Fruit fly (Drosophila melanogaster): ENCODE data around the gene Ets96B.

Gene Ets96B

DNA sequence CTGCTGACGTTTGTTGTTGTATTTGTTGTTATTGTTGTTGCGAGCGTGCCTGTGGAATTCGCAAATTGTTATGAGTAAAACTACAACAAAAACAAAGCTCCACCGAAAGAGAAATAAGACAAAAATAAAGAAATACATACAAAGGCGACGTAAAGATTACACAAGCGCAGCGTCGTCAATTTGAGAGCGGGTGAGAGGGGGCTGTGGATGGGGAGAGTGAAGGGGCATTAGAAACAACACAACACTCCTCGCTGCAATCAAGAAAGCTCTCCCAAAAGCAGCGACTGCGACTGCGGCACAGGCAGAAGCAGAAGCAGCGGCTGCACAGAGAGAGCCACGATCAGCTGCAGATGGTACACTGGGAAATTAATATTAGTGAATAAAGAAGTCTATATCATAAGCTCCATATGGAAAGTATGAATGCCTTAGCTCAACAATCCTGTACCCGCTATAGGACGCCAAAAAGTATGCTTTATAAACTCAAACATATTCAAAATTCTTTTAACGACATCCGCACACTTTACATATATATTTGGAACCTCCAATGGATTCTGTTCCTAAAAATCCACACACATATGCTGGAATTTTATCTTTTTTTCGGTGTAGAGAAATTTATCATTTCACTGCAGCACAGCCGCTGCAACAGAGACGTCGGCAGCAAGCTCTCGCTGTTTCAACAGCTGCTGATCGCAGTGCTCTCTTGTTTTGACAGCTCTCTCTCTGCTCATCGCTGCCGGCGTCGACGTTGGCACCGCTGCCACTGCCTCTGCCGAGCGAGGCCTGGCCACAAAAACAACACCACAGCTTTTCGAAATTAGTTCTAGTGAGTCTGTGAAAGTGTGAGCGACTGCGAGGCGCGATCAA lies 19.1 kb upstream of the Ets96B start, which contains the start of gene CG13631 (continued):
- peak; percentile 91 for TF ChIP-seq Max (GFP tag; optimal IDR thresholded peaks at IDR 0.05)
- TF ChIP-seq sqz (GFP tag; optimal IDR thresholded peaks at IDR 0.05) = peak; percentile 92
- peak; percentile 100 for TF ChIP-seq sens (GFP tag)
- TF ChIP-seq D19A (tag; optimal IDR thresholded peaks at IDR 0.05) = peak; percentile 92
- TF ChIP-seq crol (GFP tag; IDR thresholded peaks at IDR 0.05) = peak; percentile 97
- TF ChIP-seq CG14710 (tag; optimal IDR thresholded peaks at IDR 0.05) = peak; percentile 97
- no peak for TF ChIP-seq CG34224 (GFP tag; IDR thresholded peaks at IDR 0.05; ENCODE audit: partially characterized antibody)
- TF ChIP-seq lola (GFP tag; optimal IDR thresholded peaks at IDR 0.05) = peak in 1 of 3 experiments; percentile 96
- peak; percentile 86 for TF ChIP-seq kni (GFP tag; optimal IDR thresholded peaks at IDR 0.05)
- TF ChIP-seq Atf-2 (GFP tag; optimal IDR thresholded peaks at IDR 0.05) = peak; percentile 96
- TF ChIP-seq dm (GFP tag; optimal IDR thresholded peaks at IDR 0.05) = peak; percentile 83
- TF ChIP-seq ara (GFP tag; IDR thresholded peaks at IDR 0.05) = peak; percentile 94
- peak; percentile 80 for TF ChIP-seq CG4707 (GFP tag; optimal IDR thresholded peaks at IDR 0.05)
- peak; percentile 94 for TF ChIP-seq CG10431 (GFP tag; optimal IDR thresholded peaks at IDR 0.05)
- peak; percentile 83 for TF ChIP-seq CG3065 (GFP tag; optimal IDR thresholded peaks at IDR 0.05)
- TF ChIP-seq otp (GFP tag; IDR thresholded peaks at IDR 0.05) = peak; percentile 83
- TF ChIP-seq CG7786 (GFP tag; optimal IDR thresholded peaks at IDR 0.05) = peak; percentile 88
- peak; percentile 55 for TF ChIP-seq HmgZ (tag; optimal IDR thresholded peaks at IDR 0.05)
- no peak for TF ChIP-seq pzg (GFP tag; optimal IDR thresholded peaks at IDR 0.05)
- TF ChIP-seq vvl (GFP tag; IDR thresholded peaks at IDR 0.05) = peak; percentile 93
- peak; percentile 91 for TF ChIP-seq H15 (GFP tag; IDR thresholded peaks at IDR 0.05)
- peak; percentile 73 for TF ChIP-seq Fer3 (tag; optimal IDR thresholded peaks at IDR 0.05)
- TF ChIP-seq Vsx1 (GFP tag; optimal IDR thresholded peaks at IDR 0.05) = peak; percentile 81
- peak; percentile 84 for TF ChIP-seq danr (GFP tag; IDR thresholded peaks at IDR 0.05)
- peak; percentile 77 for TF ChIP-seq H2.0 (GFP tag; IDR thresholded peaks at IDR 0.05)
- TF ChIP-seq CG6272 (GFP tag; IDR thresholded peaks at IDR 0.05) = peak; percentile 86
- TF ChIP-seq gem (tag; optimal IDR thresholded peaks at IDR 0.05) = peak; percentile 98
- peak; percentile 94 for TF ChIP-seq tio (GFP tag; optimal IDR thresholded peaks at IDR 0.05)
- no peak for TF ChIP-seq gro (GFP tag; optimal IDR thresholded peaks at IDR 0.05)
- TF ChIP-seq Sox102F (GFP tag; optimal IDR thresholded peaks at IDR 0.05) = peak; percentile 97
- peak; percentile 66; the same call in 1 of the 2 replicates for TF ChIP-seq CG17612 (GFP tag; IDR thresholded peaks at IDR 0.05)
- TF ChIP-seq CG13894 (tag; optimal IDR thresholded peaks at IDR 0.05) = no peak
- peak; percentile 93 for TF ChIP-seq nau (GFP tag; optimal IDR thresholded peaks at IDR 0.05)
- TF ChIP-seq CG6689 (GFP tag; IDR thresholded peaks at IDR 0.05) = peak; percentile 96
- peak; percentile 92 for TF ChIP-seq CG1792 (GFP tag; optimal IDR thresholded peaks at IDR 0.05)
- peak; percentile 55 for TF ChIP-seq CG4360 (GFP tag; IDR thresholded peaks at IDR 0.05)
- TF ChIP-seq Hr78 (GFP tag; optimal IDR thresholded peaks at IDR 0.05) = peak in 1 of 2 experiments; percentile 85
- TF ChIP-seq Hr3 (GFP tag; optimal IDR thresholded peaks at IDR 0.05) = peak; percentile 95
- peak; percentile 89 for TF ChIP-seq CG1647 (GFP tag; optimal IDR thresholded peaks at IDR 0.05)
- TF ChIP-seq lab (GFP tag; optimal IDR thresholded peaks at IDR 0.05) = peak; percentile 86
- peak; percentile 93 for TF ChIP-seq CG10654 (GFP tag; optimal IDR thresholded peaks at IDR 0.05)
- TF ChIP-seq so (GFP tag; IDR thresholded peaks at IDR 0.05) = peak; percentile 92
- peak; percentile 74 for TF ChIP-seq wek (GFP tag; optimal IDR thresholded peaks at IDR 0.05)
- TF ChIP-seq pan (optimal IDR thresholded peaks at IDR 0.05) = no peak
- TF ChIP-seq pan (GFP tag; optimal IDR thresholded peaks at IDR 0.05 in 1 of 2, IDR thresholded peaks at IDR 0.05 in 1 of 2) = peak in 1 of 2 experiments; percentile 89
- peak; percentile 68; the same call in 1 of the 2 replicates for TF ChIP-seq chm (GFP tag; IDR thresholded peaks at IDR 0.05)
- peak; percentile 29; the same call in 1 of the 2 replicates for TF ChIP-seq MBD-R2 (GFP tag; IDR thresholded peaks at IDR 0.05)
- TF ChIP-seq sug (tag; optimal IDR thresholded peaks at IDR 0.05) = peak; percentile 71
